Worm (Caenorhabditis elegans): ENCODE data around the gene F25F2.1.

F25F2.1 gene

ce11 chrIII:4475428-4475968 is 33.2 kb upstream of the F25F2.1 start, which contains the start of gene rps-1 (continued):
- peak; percentile 17 for TF ChIP-seq R02D3.7 (tag; optimal IDR thresholded peaks at IDR 0.05)
- peak; percentile 95 for TF ChIP-seq lin-29 (GFP tag; IDR thresholded peaks at IDR 0.05)
- no peak for TF ChIP-seq daf-12 (tag; optimal IDR thresholded peaks at IDR 0.05)
- TF ChIP-seq egl-27 (tag; optimal IDR thresholded peaks at IDR 0.05), result no peak
- TF ChIP-seq arid-1 (GFP tag; conservative IDR thresholded peaks at IDR 0.05), result peak; percentile 99
- peak; percentile 56 to 95 for TF ChIP-seq daf-16 (GFP tag; optimal IDR thresholded peaks at IDR 0.05)
- peak; percentile 58 for TF ChIP-seq daf-16 (tag; optimal IDR thresholded peaks at IDR 0.05)
- peak; percentile 38; the same call in 1 of the 2 replicates for TF ChIP-seq lim-7 (GFP tag; IDR thresholded peaks at IDR 0.05)
- TF ChIP-seq T26A8.4 (GFP tag; IDR thresholded peaks at IDR 0.05), result peak; percentile 98
- TF ChIP-seq nhr-77 (tag; optimal IDR thresholded peaks at IDR 0.05), result peak; percentile 98
- peak; percentile 95 for TF ChIP-seq nhr-28 (tag; optimal IDR thresholded peaks at IDR 0.05)
- TF ChIP-seq fkh-10 (GFP tag; optimal IDR thresholded peaks at IDR 0.05), result peak; percentile 94
- peak; percentile 83 for TF ChIP-seq ceh-32 (tag; optimal IDR thresholded peaks at IDR 0.05; ENCODE audit: poor library complexity)
- peak; percentile 96 for TF ChIP-seq ceh-20 (GFP tag; IDR thresholded peaks at IDR 0.05)
- peak; percentile 82 to 93 for TF ChIP-seq hif-1 (tag; optimal IDR thresholded peaks at IDR 0.05)
- peak; percentile 100 for TF ChIP-seq dmd-6 (GFP tag; IDR thresholded peaks at IDR 0.05)
- peak; percentile 99 for TF ChIP-seq rbr-2 (tag; optimal IDR thresholded peaks at IDR 0.05)
- peak; percentile 57 for TF ChIP-seq nhr-76 (tag; optimal IDR thresholded peaks at IDR 0.05)
- TF ChIP-seq ceh-82 (tag; optimal IDR thresholded peaks at IDR 0.05), result no peak
- peak; percentile 81 for TF ChIP-seq nhr-41 (GFP tag; IDR thresholded peaks at IDR 0.05)
- peak; percentile 48 for TF ChIP-seq nhr-237 (tag; optimal IDR thresholded peaks at IDR 0.05)
- no peak for TF ChIP-seq F26F4.8 (GFP tag; conservative IDR thresholded peaks at IDR 0.05)
- TF ChIP-seq dmd-9 (GFP tag; IDR thresholded peaks at IDR 0.05), result peak; percentile 98
- TF ChIP-seq egl-43 (GFP tag; IDR thresholded peaks at IDR 0.05), result peak; percentile 95
- TF ChIP-seq nhr-6 (tag; optimal IDR thresholded peaks at IDR 0.05), result peak; percentile 95
- TF ChIP-seq ztf-7 (tag; optimal IDR thresholded peaks at IDR 0.05), result peak; percentile 94
- TF ChIP-seq F37D6.2 (tag; optimal IDR thresholded peaks at IDR 0.05), result peak; percentile 96
- peak; percentile 90 for TF ChIP-seq Y75B8A.6 (GFP tag; IDR thresholded peaks at IDR 0.05)
- peak; percentile 99 for TF ChIP-seq mep-1 (tag; optimal IDR thresholded peaks at IDR 0.05)
- peak; percentile 91 for TF ChIP-seq php-3 (GFP tag; IDR thresholded peaks at IDR 0.05)
- peak; percentile 77 for TF ChIP-seq ama-1 (optimal IDR thresholded peaks at IDR 0.05)
- TF ChIP-seq saeg-2 (GFP tag; IDR thresholded peaks at IDR 0.05), result peak; percentile 92
- TF ChIP-seq unc-39 (tag; optimal IDR thresholded peaks at IDR 0.05), result no peak
- peak; percentile 95 for TF ChIP-seq lin-38 (GFP tag; IDR thresholded peaks at IDR 0.05)
- TF ChIP-seq attf-4 (tag; optimal IDR thresholded peaks at IDR 0.05), result peak; percentile 74
- peak; percentile 77 for TF ChIP-seq mxl-2 (GFP tag; conservative IDR thresholded peaks at IDR 0.05)
- peak; percentile 83 for TF ChIP-seq Y48G9A.11 (GFP tag; IDR thresholded peaks at IDR 0.05)
- TF ChIP-seq ztf-11 (tag; optimal IDR thresholded peaks at IDR 0.05), result peak; percentile 71
- peak; percentile 14 to 74 for TF ChIP-seq ZK546.5 (tag; optimal IDR thresholded peaks at IDR 0.05)
- TF ChIP-seq ceh-44 (GFP tag; IDR thresholded peaks at IDR 0.05), result peak; percentile 72
- TF ChIP-seq lin-39 (tag; optimal IDR thresholded peaks at IDR 0.05), result no peak
- TF ChIP-seq ces-1 (GFP tag; optimal IDR thresholded peaks at IDR 0.05), result peak; percentile 87
- TF ChIP-seq ceh-28 (tag; optimal IDR thresholded peaks at IDR 0.05), result peak; percentile 44
- TF ChIP-seq madf-5 (GFP tag; IDR thresholded peaks at IDR 0.05), result peak in 1 of 2 experiments; percentile 86; a peak in 2 of 4 replicates
- peak; percentile 97 for TF ChIP-seq spr-1 (tag; optimal IDR thresholded peaks at IDR 0.05)
- peak; percentile 98 for TF ChIP-seq hlh-11 (tag; optimal IDR thresholded peaks at IDR 0.05)
- no peak for TF ChIP-seq aly-2 (tag; optimal IDR thresholded peaks at IDR 0.05)
- peak; percentile 97 for TF ChIP-seq ctbp-1 (GFP tag; IDR thresholded peaks at IDR 0.05)
- TF ChIP-seq zip-2 (tag; optimal IDR thresholded peaks at IDR 0.05), result peak; percentile 90
- TF ChIP-seq nhr-111 (GFP tag; optimal IDR thresholded peaks at IDR 0.05), result peak; percentile 65
- peak; percentile 93 for TF ChIP-seq mdt-29 (GFP tag; IDR thresholded peaks at IDR 0.05)
- TF ChIP-seq zfp-3 (GFP tag; conservative IDR thresholded peaks at IDR 0.05), result peak; percentile 97
